Fruit fly (Drosophila melanogaster) whole organism, prepupa: ENCODE results near the gene CG14515.
A peak's percentile ranks its signal among the peaks of the same experiment; 100 is the strongest.

Experiments
- Blimp-1 ChIP-seq: fragments of 200-800 bp; sonication (Bioruptor generic); optimal IDR thresholded peaks from 3 replicates; lab custom pipeline; 2017; ENCODE audit warnings: missing biosample characterization, missing genetic modification characterization, mild to moderate bottlenecking, moderate library complexity, missing genetic modification reagents
- CG10669 ChIP-seq: fragments of 200-800 bp; sonication (Bioruptor generic); optimal IDR thresholded peaks from 3 replicates; lab custom pipeline; 2018; ENCODE audit warnings: missing biosample characterization, mild to moderate bottlenecking, missing genetic modification characterization, moderate library complexity
- CG11294 ChIP-seq: fragments of 200-800 bp; sonication (Bioruptor generic); IDR thresholded peaks from 2 replicates; pipeline ENCODE4 v1.3.6; 2022; ENCODE audit warnings: missing biosample characterization, missing genetic modification characterization
- CG15336 ChIP-seq: fragments of 200-800 bp; sonication (Bioruptor generic); IDR thresholded peaks from 2 replicates; pipeline ENCODE4 v1.3.6; 2022; ENCODE audit warnings: missing biosample characterization, missing genetic modification characterization
- CG1621 ChIP-seq: fragments of 200-800 bp; sonication (Bioruptor generic); optimal IDR thresholded peaks from 3 replicates; lab custom pipeline; 2018; ENCODE audit warnings: missing biosample characterization, mild to moderate bottlenecking, missing genetic modification characterization
- CG16779 ChIP-seq: fragments of 200-800 bp; sonication (Bioruptor generic); optimal IDR thresholded peaks from 3 replicates; lab custom pipeline; 2017; ENCODE audit warnings: missing biosample characterization, mild to moderate bottlenecking, missing genetic modification characterization
- CG3032 ChIP-seq: fragments of 200-800 bp; optimal IDR thresholded peaks from 2 replicates; lab custom pipeline; 2019; ENCODE audit warnings: missing biosample characterization, mild to moderate bottlenecking, missing genetic modification characterization, moderate library complexity
- CG32006 ChIP-seq: fragments of 200-800 bp; sonication (Bioruptor generic); optimal IDR thresholded peaks from 3 replicates; lab custom pipeline; 2017; ENCODE audit warnings: missing biosample characterization, mild to moderate bottlenecking, missing genetic modification characterization
- CG34406 ChIP-seq: fragments of 200-800 bp; sonication (Bioruptor generic); optimal IDR thresholded peaks from 3 replicates; lab custom pipeline; 2016; ENCODE audit warnings: missing biosample characterization, missing genetic modification characterization
- CG3919 ChIP-seq: fragments of 200-800 bp; sonication (Bioruptor generic); optimal IDR thresholded peaks from 3 replicates; lab custom pipeline; 2016; ENCODE audit warnings: missing biosample characterization, missing genetic modification characterization
- CG4318 ChIP-seq: fragments of 200-800 bp; sonication (Bioruptor generic); optimal IDR thresholded peaks from 3 replicates; lab custom pipeline; 2017; ENCODE audit warnings: missing biosample characterization, mild to moderate bottlenecking, missing genetic modification characterization
- CG6163 ChIP-seq: fragments of 200-800 bp; sonication (Bioruptor generic); IDR thresholded peaks from 3 replicates; pipeline ENCODE4 v1.3.6; 2022; ENCODE audit warnings: missing biosample characterization, missing genetic modification characterization
- CG6276 ChIP-seq: fragments of 200-800 bp; sonication (Bioruptor generic); optimal IDR thresholded peaks from 2 replicates; lab custom pipeline; 2017; ENCODE audit warnings: missing biosample characterization, mild to moderate bottlenecking, missing genetic modification characterization
- CG6792 ChIP-seq: fragments of 200-800 bp; sonication (Bioruptor generic); optimal IDR thresholded peaks from 3 replicates; lab custom pipeline; 2016; ENCODE audit warnings: missing biosample characterization, missing genetic modification characterization
- CG6808 ChIP-seq: fragments of 200-800 bp; sonication (Bioruptor generic); optimal IDR thresholded peaks from 3 replicates; lab custom pipeline; 2017; ENCODE audit warnings: missing biosample characterization, missing genetic modification characterization, mild to moderate bottlenecking, moderate library complexity, missing genetic modification reagents
- CG6854 ChIP-seq: fragments of 200-800 bp; sonication (Bioruptor generic); optimal IDR thresholded peaks from 2 replicates; lab custom pipeline; 2017; ENCODE audit warnings: missing biosample characterization, mild to moderate bottlenecking, missing genetic modification characterization
- CG7368 ChIP-seq: fragments of 200-800 bp; sonication (Bioruptor generic); optimal IDR thresholded peaks from 3 replicates; lab custom pipeline; 2016; ENCODE audit warnings: missing biosample characterization, missing genetic modification characterization
- CG8119 ChIP-seq: fragments of 200-800 bp; sonication (Bioruptor generic); IDR thresholded peaks from 3 replicates; pipeline ENCODE4 v1.3.6; 2022; ENCODE audit warnings: missing biosample characterization, missing genetic modification characterization
- CG8632 ChIP-seq: fragments of 200-800 bp; sonication (Bioruptor generic); optimal IDR thresholded peaks from 3 replicates; lab custom pipeline; 2016; ENCODE audit warnings: missing biosample characterization, missing genetic modification characterization
- CG9139 ChIP-seq: fragments of 200-800 bp; sonication (Bioruptor generic); optimal IDR thresholded peaks from 3 replicates; lab custom pipeline; 2017; ENCODE audit warnings: missing biosample characterization, mild to moderate bottlenecking, missing genetic modification characterization
- Eip75B ChIP-seq: fragments of 200-800 bp; sonication (Bioruptor generic); optimal IDR thresholded peaks from 3 replicates; lab custom pipeline; 2016; ENCODE audit warnings: missing biosample characterization, missing genetic modification characterization
- Eip78C ChIP-seq: fragments of 200-800 bp; sonication (Bioruptor generic); peaks from one replicate; lab custom pipeline; 2016; ENCODE audit warnings: missing biosample characterization, missing genetic modification characterization
- Eip93F ChIP-seq: fragments of 200-800 bp; sonication (Bioruptor generic); optimal IDR thresholded peaks from 2 replicates; lab custom pipeline; 2016; ENCODE audit warnings: missing biosample characterization, mild to moderate bottlenecking, missing genetic modification characterization
- Ets96B ChIP-seq: fragments of 200-800 bp; optimal IDR thresholded peaks from 2 replicates; lab custom pipeline; 2019; ENCODE audit warnings: missing biosample characterization, mild to moderate bottlenecking, missing genetic modification characterization, moderate library complexity
- Met ChIP-seq: fragments of 200-800 bp; sonication (Bioruptor generic); optimal IDR thresholded peaks from 3 replicates; lab custom pipeline; 2016; ENCODE audit warnings: missing biosample characterization, missing genetic modification characterization
- OdsH ChIP-seq: fragments of 200-800 bp; sonication (Bioruptor generic); optimal IDR thresholded peaks from 3 replicates; lab custom pipeline; 2016; ENCODE audit warnings: missing biosample characterization, missing genetic modification characterization
- Smox ChIP-seq: fragments of 200-800 bp; sonication (Bioruptor generic); optimal IDR thresholded peaks from 3 replicates; lab custom pipeline; 2016; ENCODE audit warnings: missing biosample characterization, missing genetic modification characterization
- Sox102F ChIP-seq: fragments of 200-800 bp; sonication (Bioruptor generic); optimal IDR thresholded peaks from 2 replicates; lab custom pipeline; 2016; ENCODE audit warnings: missing biosample characterization, mild to moderate bottlenecking, missing genetic modification characterization
- Sox14 ChIP-seq: fragments of 200-800 bp; sonication (Bioruptor generic); optimal IDR thresholded peaks from 3 replicates; lab custom pipeline; 2016; ENCODE audit warnings: missing biosample characterization, missing genetic modification characterization
- Sox15 ChIP-seq: fragments of 200-800 bp; sonication (Bioruptor generic); optimal IDR thresholded peaks from 3 replicates; lab custom pipeline; 2016; ENCODE audit warnings: missing biosample characterization, missing genetic modification characterization
- achi ChIP-seq: fragments of 200-800 bp; sonication (Bioruptor generic); optimal IDR thresholded peaks from 3 replicates; lab custom pipeline; 2016; ENCODE audit warnings: missing biosample characterization, missing genetic modification characterization
- acj6 ChIP-seq: fragments of 200-800 bp; sonication (Bioruptor generic); optimal IDR thresholded peaks from 3 replicates; lab custom pipeline; 2016; ENCODE audit warnings: missing biosample characterization, missing genetic modification characterization
- cyc ChIP-seq: fragments of 200-800 bp; sonication (Bioruptor generic); optimal IDR thresholded peaks from 3 replicates; lab custom pipeline; 2016; ENCODE audit warnings: missing biosample characterization, missing genetic modification characterization
- dsx ChIP-seq: fragments of 200-800 bp; optimal IDR thresholded peaks from 3 replicates; lab custom pipeline; 2019; ENCODE audit warnings: missing biosample characterization, mild to moderate bottlenecking, missing genetic modification characterization, moderate library complexity; ENCODE audit not compliant: poor library complexity, severe bottlenecking
- esn ChIP-seq: fragments of 200-800 bp; sonication (Bioruptor generic); optimal IDR thresholded peaks from 2 replicates; lab custom pipeline; 2016; ENCODE audit warnings: missing biosample characterization, mild to moderate bottlenecking, missing genetic modification characterization, moderate library complexity
- fd59A ChIP-seq: fragments of 200-800 bp; sonication (Bioruptor generic); optimal IDR thresholded peaks from 2 replicates; lab custom pipeline; 2017; ENCODE audit warnings: missing biosample characterization, mild to moderate bottlenecking, missing genetic modification characterization, missing genetic modification reagents
- fd85E ChIP-seq: fragments of 200-800 bp; sonication (Bioruptor generic); optimal IDR thresholded peaks from 3 replicates; lab custom pipeline; 2016; ENCODE audit warnings: missing biosample characterization, missing genetic modification characterization
- lz ChIP-seq: fragments of 200-800 bp; sonication (Bioruptor generic); optimal IDR thresholded peaks from 3 replicates; lab custom pipeline; 2016; ENCODE audit warnings: missing biosample characterization, missing genetic modification characterization
- net ChIP-seq: fragments of 200-800 bp; sonication (Bioruptor generic); optimal IDR thresholded peaks from 3 replicates; lab custom pipeline; 2016; ENCODE audit warnings: missing biosample characterization, missing genetic modification characterization
- pdm3 ChIP-seq: fragments of 200-800 bp; sonication (Bioruptor generic); optimal IDR thresholded peaks from 3 replicates; lab custom pipeline; 2016; ENCODE audit warnings: missing biosample characterization, missing genetic modification characterization
- salr ChIP-seq, 2 experiments: fragments of 200-800 bp; sonication (Bioruptor generic); optimal IDR thresholded peaks; 3 replicates each; lab custom pipeline; 2016 to 2018; ENCODE audit warnings: missing biosample characterization in 2 of 2, missing genetic modification characterization in 2 of 2, mild to moderate bottlenecking in 1 of 2
- spab ChIP-seq: fragments of 200-800 bp; sonication (Bioruptor generic); optimal IDR thresholded peaks from 2 replicates; lab custom pipeline; 2017; ENCODE audit warnings: missing biosample characterization, mild to moderate bottlenecking, missing genetic modification characterization, missing genetic modification reagents
- ss ChIP-seq, 2 experiments: fragments of 200-800 bp; sonication (Bioruptor generic); optimal IDR thresholded peaks; 2 replicates in 1 of 2; 3 replicates in 1 of 2; lab custom pipeline; 2017 to 2018; ENCODE audit warnings: mild to moderate bottlenecking in 2 of 2, missing biosample characterization in 2 of 2, missing genetic modification characterization in 2 of 2, moderate library complexity in 1 of 2
- svp ChIP-seq: fragments of 200-800 bp; sonication (Bioruptor generic); peaks from one replicate; lab custom pipeline; 2016; ENCODE audit warnings: missing biosample characterization, missing genetic modification characterization
- topi ChIP-seq: fragments of 200-800 bp; sonication (Bioruptor generic); optimal IDR thresholded peaks from 3 replicates; lab custom pipeline; 2016; ENCODE audit warnings: missing biosample characterization, missing genetic modification characterization
- vri ChIP-seq: fragments of 200-800 bp; sonication (Bioruptor generic); optimal IDR thresholded peaks from 3 replicates; lab custom pipeline; 2016; ENCODE audit warnings: missing biosample characterization, mild to moderate bottlenecking, missing genetic modification characterization

Gene CG14515

dm6 chr3R:29206198-29207011 lies 9.0 kb downstream of the CG14515 start (continued):
- TF ChIP-seq CG9139 (no peak), CG32006 (GFP tag; lab: Kevin White, UChicago) (peak; percentile 22), salr (GFP tag; optimal IDR thresholded peaks at IDR 0.05; lab: Kevin White, UChicago) (peak in 1 of 2 experiments; percentile 3), svp (GFP tag; lab: Kevin White, UChicago) (no peak), dsx (GFP tag; lab: Kevin White, UChicago) (peak; percentile 47), CG3032 (tag; lab: Kevin White, UChicago) (no peak), CG1621 (tag; lab: Kevin White, UChicago) (no peak), CG10669 (GFP tag; lab: Kevin White, UChicago) (no peak), ss (GFP tag; optimal IDR thresholded peaks at IDR 0.05; lab: Kevin White, UChicago) (peak in 1 of 2 experiments; percentile 23), CG16779 (tag; lab: Kevin White, UChicago) (no peak), CG4318 (GFP tag; lab: Kevin White, UChicago) (no peak), CG6808 (peak; percentile 33), CG11294 (GFP tag; lab: Robert Waterston, UW) (no peak), cyc (GFP tag; lab: Kevin White, UChicago) (no peak), Ets96B (tag; lab: Kevin White, UChicago) (no peak), Eip78C (GFP tag; lab: Kevin White, UChicago) (peak; percentile 64), lz (GFP tag; lab: Kevin White, UChicago) (no peak), pdm3 (GFP tag; lab: Kevin White, UChicago) (no peak), fd85E (GFP tag; lab: Kevin White, UChicago) (no peak), CG8632 (GFP tag; lab: Kevin White, UChicago) (no peak), Eip93F (GFP tag; lab: Kevin White, UChicago) (no peak), acj6 (GFP tag; lab: Kevin White, UChicago) (no peak), CG15336 (GFP tag; lab: Robert Waterston, UW) (no peak), Eip75B (no peak), Smox (GFP tag; lab: Kevin White, UChicago) (no peak), achi (GFP tag; lab: Kevin White, UChicago) (no peak), Sox14 (GFP tag; lab: Kevin White, UChicago) (no peak), Sox102F (GFP tag; lab: Kevin White, UChicago) (no peak), spab (GFP tag; lab: Kevin White, UChicago) (no peak)

- TF ChIP-seq Sox14 (GFP tag; lab: Kevin White, UChicago) = peak; percentile 83
- TF ChIP-seq CG6792 = peak; percentile 83
- peak; percentile 91 for TF ChIP-seq OdsH (GFP tag; lab: Kevin White, UChicago)
- peak; percentile 85 for TF ChIP-seq CG6276 (GFP tag; lab: Kevin White, UChicago)
- peak; percentile 89 for TF ChIP-seq spab (GFP tag; lab: Kevin White, UChicago)
- peak; percentile 87 for TF ChIP-seq esn (GFP tag; lab: Kevin White, UChicago)
- TF ChIP-seq cyc (GFP tag; lab: Kevin White, UChicago) = peak; percentile 78
- peak; percentile 91 for TF ChIP-seq CG6808
- peak; percentile 88 for TF ChIP-seq fd59A
- TF ChIP-seq topi (GFP tag; lab: Kevin White, UChicago) = peak; percentile 84
- peak; percentile 91 for TF ChIP-seq dsx (GFP tag; lab: Kevin White, UChicago)
- TF ChIP-seq Sox15 (GFP tag; lab: Kevin White, UChicago) = peak; percentile 79
- peak; percentile 56 to 88 for TF ChIP-seq salr (GFP tag; optimal IDR thresholded peaks at IDR 0.05; lab: Kevin White, UChicago)
- TF ChIP-seq CG4318 (GFP tag; lab: Kevin White, UChicago) = peak; percentile 83
- peak; percentile 86 for TF ChIP-seq Met (GFP tag; lab: Kevin White, UChicago)
- TF ChIP-seq vri (GFP tag; lab: Kevin White, UChicago) = peak; percentile 72
- peak; percentile 88 for TF ChIP-seq CG8119 (GFP tag; lab: Robert Waterston, UW)
- peak; percentile 91 for TF ChIP-seq CG3919 (GFP tag; lab: Kevin White, UChicago)
- peak; percentile 67 for TF ChIP-seq Blimp-1 (GFP tag; lab: Kevin White, UChicago)
- TF ChIP-seq CG7368 (GFP tag; lab: Kevin White, UChicago) = peak; percentile 79
- peak; percentile 91 to 92 for TF ChIP-seq ss (GFP tag; optimal IDR thresholded peaks at IDR 0.05; lab: Kevin White, UChicago)
- peak; percentile 94 for TF ChIP-seq CG10669 (GFP tag; lab: Kevin White, UChicago)
- TF ChIP-seq CG34406 = peak; percentile 90
- peak; percentile 96 for TF ChIP-seq CG6163
- TF ChIP-seq net (GFP tag; lab: Kevin White, UChicago) = peak; percentile 84
- peak; percentile 83 for TF ChIP-seq CG6854
Measured at dm6 chr3R:29207012-29207656, 9.8 kb downstream of the CG14515 start.
